Fruit fly (Drosophila melanogaster): Measurements from ENCODE around the gene CG42740.

Gene CG42740

DNA sequence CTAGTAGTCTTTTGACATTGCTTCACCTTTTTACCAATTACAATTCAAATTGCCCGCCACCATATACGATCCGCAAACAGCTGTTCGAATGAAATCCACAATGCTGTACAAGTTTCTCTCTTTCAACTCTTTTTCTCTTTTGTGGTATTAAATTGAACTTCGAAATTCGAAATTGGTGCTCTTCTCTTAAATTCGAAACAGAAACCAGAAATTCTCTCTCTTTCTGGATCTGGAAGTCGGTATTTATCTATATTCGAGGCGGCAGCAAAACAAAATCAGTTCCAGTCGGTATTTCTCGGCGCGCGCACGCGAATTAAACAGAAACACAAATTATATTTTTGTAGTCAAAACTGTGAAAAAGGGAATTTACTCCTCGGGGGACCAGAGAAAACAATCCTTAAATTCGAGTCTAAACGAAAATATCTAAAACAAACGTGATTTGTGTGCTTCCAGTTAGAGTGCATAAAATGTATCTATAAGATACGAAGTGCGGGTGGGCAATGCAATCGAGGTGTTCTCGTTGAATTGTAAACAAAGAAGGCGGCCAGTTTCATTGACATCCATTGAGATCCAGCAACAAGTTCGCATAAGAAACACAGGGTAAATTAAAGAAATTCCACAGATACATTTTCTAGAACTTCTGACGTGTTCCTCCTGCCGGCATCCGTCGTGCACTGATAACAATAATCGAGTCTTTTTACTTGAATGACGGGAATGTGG is 43.2 kb upstream of the CG42740 start, which contains the start of gene PH4alphaEFB (continued):
- TF ChIP-seq lola (GFP tag; optimal IDR thresholded peaks at IDR 0.05) (no peak), Ets97D (GFP tag; optimal IDR thresholded peaks at IDR 0.05) (no peak), sqz (GFP tag; optimal IDR thresholded peaks at IDR 0.05) (no peak), CG12769 (tag; optimal IDR thresholded peaks at IDR 0.05) (peak; percentile 78), CG11247 (GFP tag; IDR thresholded peaks at IDR 0.05) (no peak), gem (tag; optimal IDR thresholded peaks at IDR 0.05) (no peak), CG14014 (GFP tag; IDR thresholded peaks at IDR 0.05) (no peak), GATAe (GFP tag; conservative IDR thresholded peaks at IDR 0.05) (no peak)

DNA sequence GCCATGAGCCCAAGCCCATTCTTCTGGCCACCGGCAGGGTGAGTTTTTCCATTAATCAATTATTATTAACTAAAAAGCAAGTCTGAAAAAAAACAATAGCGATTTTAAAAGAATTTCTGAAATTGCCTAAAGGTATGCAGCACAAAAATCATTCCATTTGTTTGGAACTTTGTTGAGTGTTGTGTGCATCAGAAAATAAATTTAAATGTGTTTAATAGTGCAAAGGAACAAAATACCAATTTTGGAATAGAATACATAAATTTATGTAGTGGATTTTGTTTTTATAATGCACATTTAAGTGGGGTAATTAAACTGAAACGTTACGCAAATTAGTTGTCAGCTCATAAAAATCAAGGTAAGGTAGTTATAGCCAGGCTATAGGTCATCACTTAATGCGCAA is 41.5 kb upstream of the CG42740 start:
- no peak for TF ChIP-seq Sox100B (GFP tag; optimal IDR thresholded peaks at IDR 0.05)
- TF ChIP-seq cwo (GFP tag; optimal IDR thresholded peaks at IDR 0.05), result no peak
- TF ChIP-seq gt (GFP tag; IDR thresholded peaks at IDR 0.05), result no peak
- no peak for TF ChIP-seq hbn (GFP tag; IDR thresholded peaks at IDR 0.05; ENCODE audit: partially characterized antibody)
- TF ChIP-seq her (GFP tag; optimal IDR thresholded peaks at IDR 0.05), result no peak
- TF ChIP-seq sr (GFP tag; IDR thresholded peaks at IDR 0.05), result no peak
- peak; percentile 91 for TF ChIP-seq CG18011 (GFP tag; optimal IDR thresholded peaks at IDR 0.05)

DNA sequence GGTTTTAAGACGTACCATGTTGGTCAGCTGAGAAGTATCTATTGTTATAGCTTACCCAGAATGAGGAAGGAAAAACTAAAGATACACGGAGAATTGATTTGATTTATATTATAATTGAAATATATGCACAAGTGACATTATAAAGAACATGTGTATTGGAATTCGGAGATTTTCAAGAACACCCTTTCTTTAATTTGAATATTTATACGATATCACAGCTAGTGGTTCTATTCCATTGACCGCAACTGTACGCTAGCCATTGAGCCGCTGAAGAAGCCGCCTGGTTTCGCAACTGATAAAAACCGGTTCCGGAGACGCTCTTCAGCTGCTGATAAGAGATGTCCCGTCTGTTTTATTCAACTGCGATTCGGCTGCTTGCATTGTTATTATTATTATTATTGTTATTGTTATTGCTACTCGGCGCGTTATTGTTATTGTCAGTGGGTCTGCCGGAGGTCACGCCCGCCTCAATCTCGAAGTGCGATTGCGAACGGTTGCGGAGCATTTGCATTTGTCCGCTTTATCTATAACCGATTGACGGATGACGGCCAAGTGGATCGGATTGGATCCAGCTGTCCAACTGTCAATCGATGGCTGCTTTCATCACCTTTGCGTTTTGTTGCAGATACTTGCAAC is 39.0 kb upstream of the CG42740 start:
- TF ChIP-seq CG30403 (GFP tag; optimal IDR thresholded peaks at IDR 0.05) (peak; percentile 41), Ssrp (tag; optimal IDR thresholded peaks at IDR 0.05) (peak; percentile 21), CG1233 (GFP tag; optimal IDR thresholded peaks at IDR 0.05) (no peak), pnt (GFP tag; optimal IDR thresholded peaks at IDR 0.05) (no peak), CG12104 (GFP tag; optimal IDR thresholded peaks at IDR 0.05) (no peak), dysf (GFP tag; IDR thresholded peaks at IDR 0.05) (peak; percentile 57; the same call in 1 of the 3 replicates), CG8388 (GFP tag; optimal IDR thresholded peaks at IDR 0.05) (peak; percentile 17), CG4282 (GFP tag; optimal IDR thresholded peaks at IDR 0.05) (no peak), CG18764 (GFP tag; optimal IDR thresholded peaks at IDR 0.05) (no peak), nmo (GFP tag; optimal IDR thresholded peaks at IDR 0.05) (peak; percentile 31), CG10543 (GFP tag; optimal IDR thresholded peaks at IDR 0.05) (no peak), CG15696 (tag; optimal IDR thresholded peaks at IDR 0.05) (peak; percentile 3), CG11695 (GFP tag; IDR thresholded peaks at IDR 0.05) (no peak), CG11723 (GFP tag; optimal IDR thresholded peaks at IDR 0.05) (no peak), sd (tag; optimal IDR thresholded peaks at IDR 0.05) (no peak), CG1603 (tag; optimal IDR thresholded peaks at IDR 0.05) (peak; percentile 39), mam (GFP tag; optimal IDR thresholded peaks at IDR 0.05) (no peak), Sox100B (GFP tag; optimal IDR thresholded peaks at IDR 0.05) (peak; percentile 35), ranshi (GFP tag; IDR thresholded peaks at IDR 0.05) (peak; percentile 31; the same call in 1 of the 2 replicates), CG7556 (GFP tag; optimal IDR thresholded peaks at IDR 0.05) (peak; percentile 2), tgo (GFP tag; IDR thresholded peaks at IDR 0.05) (peak; percentile 24; the same call in 1 of the 3 replicates), grau (tag; optimal IDR thresholded peaks at IDR 0.05) (peak; percentile 38), CoRest (tag; optimal IDR thresholded peaks at IDR 0.05) (peak; percentile 41), unpg (GFP tag; optimal IDR thresholded peaks at IDR 0.05) (peak; percentile 47), HmgD (GFP tag; optimal IDR thresholded peaks at IDR 0.05) (no peak), CG3281 (GFP tag; optimal IDR thresholded peaks at IDR 0.05) (peak; percentile 16), CG4820 (GFP tag; optimal IDR thresholded peaks at IDR 0.05) (peak; percentile 10), Sin3A (optimal IDR thresholded peaks at IDR 0.05) (no peak), CG18599 (GFP tag; optimal IDR thresholded peaks at IDR 0.05) (peak; percentile 16), ci (GFP tag; IDR thresholded peaks at IDR 0.05) (peak; percentile 70; the same call in 2 of the 3 replicates), CG3847 (GFP tag; IDR thresholded peaks at IDR 0.05) (no peak), cg (GFP tag; optimal IDR thresholded peaks at IDR 0.05) (no peak)

Data from whole organism, embryonic.